Fruit fly (Drosophila melanogaster) whole organism, adult: ENCODE results near the gene Cyp4ae1.

Source experiments
- CG11617 ChIP-seq: fragments of 200-800 bp; sonication (Bioruptor generic); optimal IDR thresholded peaks from 2 replicates; lab custom pipeline; 2017; ENCODE audit warnings: mild to moderate bottlenecking, missing biosample characterization, missing genetic modification reagents, missing genetic modification characterization
- CG12768 ChIP-seq: fragments of 200-800 bp; sonication (Bioruptor generic); optimal IDR thresholded peaks from 2 replicates; lab custom pipeline; 2017; ENCODE audit warnings: missing biosample characterization, missing genetic modification characterization, mild to moderate bottlenecking, moderate library complexity, missing genetic modification reagents
- CG14711 ChIP-seq: fragments of 200-800 bp; sonication (Bioruptor generic); optimal IDR thresholded peaks from 2 replicates; lab custom pipeline; 2018; ENCODE audit warnings: missing biosample characterization, mild to moderate bottlenecking, missing genetic modification characterization, moderate library complexity
- CG1620 ChIP-seq: fragments of 200-800 bp; sonication (Bioruptor generic); optimal IDR thresholded peaks from 2 replicates; lab custom pipeline; 2016; ENCODE audit warnings: missing biosample characterization, missing genetic modification characterization
- CG33017 ChIP-seq: fragments of 200-800 bp; sonication (Bioruptor generic); optimal IDR thresholded peaks from 2 replicates; lab custom pipeline; 2018; ENCODE audit warnings: missing biosample characterization, mild to moderate bottlenecking, missing genetic modification characterization, moderate library complexity
- CG5204 ChIP-seq: fragments of 200-800 bp; sonication (Bioruptor generic); optimal IDR thresholded peaks from 2 replicates; lab custom pipeline; 2016; ENCODE audit warnings: missing biosample characterization, missing genetic modification characterization
- CG7045 ChIP-seq: fragments of 200-800 bp; sonication (Bioruptor generic); optimal IDR thresholded peaks from 2 replicates; lab custom pipeline; 2017; ENCODE audit warnings: missing biosample characterization, mild to moderate bottlenecking, missing genetic modification characterization
- CG7101 ChIP-seq: fragments of 200-800 bp; sonication (Bioruptor generic); optimal IDR thresholded peaks from 2 replicates; lab custom pipeline; 2018; ENCODE audit warnings: missing biosample characterization, mild to moderate bottlenecking, missing genetic modification characterization, moderate library complexity
- Clk ChIP-seq: fragments of 200-800 bp; sonication (Bioruptor generic); optimal IDR thresholded peaks from 2 replicates; lab custom pipeline; 2017; ENCODE audit warnings: missing biosample characterization, missing genetic modification characterization
- Crg-1 ChIP-seq: fragments of 200-800 bp; sonication (Bioruptor generic); optimal IDR thresholded peaks from 2 replicates; lab custom pipeline; 2016; ENCODE audit warnings: missing biosample characterization, missing genetic modification characterization
- Hr96 ChIP-seq: fragments of 200-800 bp; sonication (Bioruptor generic); optimal IDR thresholded peaks from 2 replicates; lab custom pipeline; 2016; ENCODE audit warnings: missing biosample characterization, missing genetic modification characterization
- Mnt ChIP-seq: fragments of 200-800 bp; sonication (Bioruptor generic); optimal IDR thresholded peaks from 2 replicates; lab custom pipeline; 2016; ENCODE audit warnings: missing biosample characterization, mild to moderate bottlenecking, missing genetic modification characterization
- bab1 ChIP-seq: fragments of 200-800 bp; sonication (Bioruptor generic); optimal IDR thresholded peaks from 3 replicates; lab custom pipeline; 2019; ENCODE audit warnings: missing biosample characterization, mild to moderate bottlenecking, missing genetic modification characterization, moderate library complexity
- cic ChIP-seq: fragments of 200-800 bp; sonication (Bioruptor generic); optimal IDR thresholded peaks from 2 replicates; lab custom pipeline; 2017; ENCODE audit warnings: missing biosample characterization, mild to moderate bottlenecking, missing genetic modification characterization, moderate library complexity
- cnc ChIP-seq, 2 experiments: fragments of >200 bp; optimal IDR thresholded peaks; 2 replicates each; lab custom pipeline; 2017
- kay ChIP-seq: fragments of 200-800 bp; sonication (Bioruptor generic); peaks from one replicate; lab custom pipeline; 2016; ENCODE audit warnings: missing biosample characterization, missing genetic modification characterization, borderline replicate concordance
- ovo ChIP-seq: fragments of 200-800 bp; sonication (Bioruptor generic); optimal IDR thresholded peaks from 2 replicates; lab custom pipeline; 2016; ENCODE audit warnings: missing biosample characterization, missing genetic modification characterization
- pad ChIP-seq: fragments of 200-800 bp; sonication (Bioruptor generic); optimal IDR thresholded peaks from 3 replicates; lab custom pipeline; 2017; ENCODE audit warnings: missing biosample characterization, missing genetic modification characterization, mild to moderate bottlenecking, moderate library complexity, missing genetic modification reagents
- tj ChIP-seq: fragments of 200-800 bp; sonication (Bioruptor generic); optimal IDR thresholded peaks from 3 replicates; lab custom pipeline; 2017; ENCODE audit warnings: missing biosample characterization, mild to moderate bottlenecking, missing genetic modification characterization, moderate library complexity
- toe ChIP-seq: fragments of 200-800 bp; sonication (Bioruptor generic); optimal IDR thresholded peaks from 2 replicates; lab custom pipeline; 2016; ENCODE audit warnings: missing biosample characterization, missing genetic modification characterization

Gene Cyp4ae1

DNA sequence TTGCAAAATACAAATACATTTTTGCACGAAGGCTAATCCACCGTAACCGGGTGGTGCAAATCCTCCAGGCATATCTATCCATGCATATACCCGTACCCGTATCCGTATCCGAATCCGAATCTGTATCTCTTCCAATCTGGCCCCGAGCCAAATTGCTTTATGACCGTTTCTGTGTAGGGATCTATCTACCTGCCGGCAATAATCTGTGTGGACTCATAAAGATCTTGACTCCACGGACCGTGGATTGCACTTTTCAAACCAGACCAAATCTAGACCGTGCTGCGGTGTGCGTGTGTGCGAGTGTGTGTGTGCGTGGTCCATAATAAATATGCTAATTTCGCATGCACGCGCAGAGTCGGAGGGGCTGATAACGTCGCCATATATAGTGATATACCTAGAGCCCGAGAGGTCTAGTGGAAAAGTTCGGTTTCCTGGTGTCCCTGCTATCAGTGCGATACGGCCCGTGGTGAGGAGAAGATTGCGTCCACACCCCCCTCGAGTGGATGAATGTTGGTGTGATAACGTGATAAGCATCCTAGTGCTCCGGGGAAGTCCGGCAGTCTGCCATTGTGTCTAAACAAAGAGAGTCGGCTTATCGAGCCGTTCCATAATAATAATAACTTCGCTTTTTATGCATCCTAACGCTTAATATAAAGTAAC is 36.4 kb upstream of the Cyp4ae1 start:
- no peak for TF ChIP-seq kay (GFP tag; lab: Kevin White, UChicago)
- peak; percentile 73 for TF ChIP-seq Mnt

DNA sequence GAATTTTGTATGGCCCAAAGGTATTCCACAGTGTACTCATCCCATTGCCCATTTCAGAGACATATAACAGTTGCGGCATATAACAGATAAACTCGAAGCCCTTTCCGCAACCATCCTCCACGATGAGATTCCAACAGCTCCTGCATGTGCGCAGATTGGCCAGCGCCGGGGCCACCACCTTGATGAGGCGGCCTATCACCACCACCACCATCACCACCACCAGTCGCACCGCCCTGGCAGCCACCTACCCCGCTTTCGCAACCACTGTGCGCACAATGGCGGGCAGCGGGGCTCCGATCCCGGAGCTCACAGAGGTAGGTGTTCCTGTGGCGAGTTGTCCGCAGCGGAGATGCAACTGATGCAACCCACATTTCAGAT is 35.9 kb upstream of the Cyp4ae1 start:
- TF ChIP-seq CG7101 (tag; lab: Kevin White, UChicago): no peak
- no peak for TF ChIP-seq Mnt
- no peak for TF ChIP-seq CG14711 (tag; lab: Kevin White, UChicago)
- TF ChIP-seq CG33017 (tag; lab: Kevin White, UChicago): no peak
- TF ChIP-seq CG7045: no peak
- no peak for TF ChIP-seq Hr96 (GFP tag; lab: Kevin White, UChicago)
- TF ChIP-seq ovo (GFP tag; lab: Kevin White, UChicago): no peak
- TF ChIP-seq pad (GFP tag; lab: Kevin White, UChicago): no peak
- TF ChIP-seq kay (GFP tag; lab: Kevin White, UChicago): no peak
- TF ChIP-seq CG1620: no peak
- no peak for TF ChIP-seq CG5204 (GFP tag; lab: Kevin White, UChicago)
- TF ChIP-seq CG11617 (GFP tag; lab: Kevin White, UChicago): no peak
- no peak for TF ChIP-seq bab1
- TF ChIP-seq toe (GFP tag; lab: Kevin White, UChicago): no peak
- no peak for TF ChIP-seq cic (GFP tag; lab: Kevin White, UChicago)
- TF ChIP-seq cnc (optimal IDR thresholded peaks at IDR 0.05; lab: Kevin White, UChicago): no peak
- no peak for TF ChIP-seq tj (GFP tag; lab: Kevin White, UChicago)
- TF ChIP-seq CG12768 (GFP tag; lab: Kevin White, UChicago): no peak
- no peak for TF ChIP-seq Clk (GFP tag; lab: Kevin White, UChicago)

DNA sequence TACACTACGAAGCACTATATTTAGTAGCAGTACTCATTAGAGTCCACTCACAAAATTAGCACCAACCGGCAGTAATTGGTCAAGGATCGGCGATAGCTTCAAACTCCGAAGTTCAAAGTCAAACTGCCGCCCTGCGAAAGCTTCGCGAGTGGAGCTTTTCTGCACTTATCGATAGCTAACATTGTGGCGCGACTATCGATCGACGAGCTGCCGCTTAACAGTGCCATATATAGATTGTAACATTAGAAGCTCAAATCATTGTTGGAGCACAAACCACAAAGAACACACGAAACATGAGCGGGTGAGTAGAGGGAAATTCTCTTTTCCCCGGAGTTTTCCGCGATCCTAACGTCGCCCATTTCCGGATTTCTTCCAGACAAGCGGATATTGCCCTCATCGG is 33.7 kb upstream of the Cyp4ae1 start, which contains the start of gene Pgd:
Gene Pgd (plus strand): TSS at position 23 of the 400 bp plus-strand sequence.
- peak; percentile 19 for TF ChIP-seq Hr96 (GFP tag; lab: Kevin White, UChicago)
- peak; percentile 49 for TF ChIP-seq CG14711 (tag; lab: Kevin White, UChicago)
- TF ChIP-seq cic (GFP tag; lab: Kevin White, UChicago): peak; percentile 16
- peak; percentile 24 for TF ChIP-seq ovo (GFP tag; lab: Kevin White, UChicago)
- TF ChIP-seq cnc (optimal IDR thresholded peaks at IDR 0.05; lab: Kevin White, UChicago): no peak
- no peak for TF ChIP-seq CG1620
- TF ChIP-seq Crg-1 (GFP tag; lab: Kevin White, UChicago): peak; percentile 4
- TF ChIP-seq kay (GFP tag; lab: Kevin White, UChicago): peak; percentile 21
- no peak for TF ChIP-seq CG5204 (GFP tag; lab: Kevin White, UChicago)
- peak; percentile 79 for TF ChIP-seq bab1
- TF ChIP-seq CG12768 (GFP tag; lab: Kevin White, UChicago): peak; percentile 75
- no peak for TF ChIP-seq Mnt

DNA sequence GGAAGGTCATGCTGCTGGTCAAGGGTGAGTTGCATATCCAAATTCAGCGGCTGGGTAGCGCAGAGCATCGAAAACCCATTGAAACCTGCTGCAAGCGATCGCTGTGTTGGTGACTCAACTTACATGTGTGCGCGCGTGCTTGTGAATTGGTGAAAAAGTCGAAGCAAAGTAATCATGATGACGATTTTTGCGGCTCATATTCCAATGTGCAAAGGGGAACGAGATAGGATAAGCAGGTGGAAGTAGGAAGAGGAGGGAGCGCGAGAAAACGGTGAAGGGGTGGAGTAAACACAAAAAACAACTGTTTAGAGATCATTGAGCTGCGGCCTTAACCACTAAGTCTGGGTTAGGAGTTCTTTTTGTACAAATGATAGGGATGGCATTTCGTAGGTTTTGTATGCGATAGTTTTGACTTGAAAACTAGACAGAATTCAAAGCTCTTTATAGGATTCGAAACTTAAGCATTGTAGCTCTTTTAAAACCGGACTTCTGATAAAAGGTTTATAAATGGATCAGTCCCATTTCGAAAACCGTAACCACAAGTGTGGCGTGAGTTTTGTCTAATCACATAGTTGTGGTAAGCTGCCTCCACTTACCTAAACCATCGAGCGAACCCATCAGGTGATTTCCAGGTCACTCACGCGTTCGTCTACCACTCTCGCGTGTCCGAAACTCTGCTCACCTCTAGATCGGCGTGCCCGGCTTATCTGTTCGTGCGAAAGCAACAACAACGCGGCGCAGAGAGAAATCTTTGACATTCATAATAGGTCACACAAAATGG is 32.9 kb upstream of the Cyp4ae1 start:
- TF ChIP-seq tj (GFP tag; lab: Kevin White, UChicago) (peak; percentile 38), pad (GFP tag; lab: Kevin White, UChicago) (peak; percentile 94), CG7101 (tag; lab: Kevin White, UChicago) (peak; percentile 69), CG12768 (GFP tag; lab: Kevin White, UChicago) (peak; percentile 5), CG11617 (GFP tag; lab: Kevin White, UChicago) (peak; percentile 78), Mnt (peak; percentile 59), Hr96 (GFP tag; lab: Kevin White, UChicago) (no peak), cic (GFP tag; lab: Kevin White, UChicago) (no peak), CG1620 (peak; percentile 77), Clk (GFP tag; lab: Kevin White, UChicago) (no peak), ovo (GFP tag; lab: Kevin White, UChicago) (peak; percentile 32), toe (GFP tag; lab: Kevin White, UChicago) (peak; percentile 39), kay (GFP tag; lab: Kevin White, UChicago) (peak; percentile 80), CG7045 (peak; percentile 1), cnc (optimal IDR thresholded peaks at IDR 0.05; lab: Kevin White, UChicago) (no peak), Crg-1 (GFP tag; lab: Kevin White, UChicago) (peak; percentile 68), CG33017 (tag; lab: Kevin White, UChicago) (no peak), CG14711 (tag; lab: Kevin White, UChicago) (no peak), CG5204 (GFP tag; lab: Kevin White, UChicago) (peak; percentile 61), bab1 (peak; percentile 79)

DNA sequence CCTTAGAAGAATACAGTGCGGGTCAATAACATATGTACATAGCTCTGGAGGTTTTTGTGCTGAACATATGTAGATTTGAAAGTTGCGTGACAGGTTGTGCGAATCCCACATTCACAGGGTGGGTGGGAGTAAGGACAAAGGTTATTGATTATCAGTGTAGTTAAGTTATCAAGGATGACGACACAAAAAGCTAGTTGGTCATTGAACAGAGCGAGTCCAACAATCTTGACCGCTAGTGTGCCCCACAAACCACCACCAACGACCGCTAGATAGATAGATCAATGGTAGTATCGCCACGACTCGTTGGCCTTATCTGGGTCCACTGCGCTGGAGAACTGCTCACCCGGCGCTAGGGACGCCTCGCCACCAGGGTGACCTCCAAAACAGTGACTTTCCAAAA is 32.2 kb upstream of the Cyp4ae1 start:
- TF ChIP-seq cic (GFP tag; lab: Kevin White, UChicago) (peak; percentile 45), CG5204 (GFP tag; lab: Kevin White, UChicago) (no peak), pad (GFP tag; lab: Kevin White, UChicago) (no peak)

DNA sequence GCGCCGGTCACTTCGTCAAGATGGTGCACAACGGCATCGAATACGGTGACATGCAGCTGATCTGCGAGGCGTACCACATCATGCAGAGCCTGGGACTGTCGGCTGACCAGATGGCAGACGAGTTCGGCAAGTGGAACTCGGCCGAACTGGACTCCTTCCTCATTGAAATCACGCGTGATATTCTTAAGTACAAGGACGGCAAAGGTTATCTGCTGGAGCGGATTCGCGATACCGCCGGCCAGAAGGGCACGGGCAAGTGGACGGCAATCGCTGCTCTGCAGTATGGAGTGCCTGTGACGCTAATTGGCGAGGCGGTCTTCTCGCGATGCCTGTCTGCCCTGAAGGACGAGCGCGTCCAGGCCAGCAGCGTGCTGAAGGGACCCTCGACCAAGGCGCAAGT is 31.3 kb upstream of the Cyp4ae1 start:
- TF ChIP-seq kay (GFP tag; lab: Kevin White, UChicago) (no peak), CG5204 (GFP tag; lab: Kevin White, UChicago) (no peak), Clk (GFP tag; lab: Kevin White, UChicago) (no peak)
